Fruit fly (Drosophila melanogaster) Kc167 (cell line): Measurements from ENCODE around the gene Nckx30C.

Experiments
- Myc ChIP-seq: fragments of >200 bp; optimal IDR thresholded peaks from 2 replicates; lab custom pipeline; 2017; ENCODE audit warnings: missing external identifiers
- Sin3A ChIP-seq: fragments of >200 bp; optimal IDR thresholded peaks from 2 replicates; lab custom pipeline; 2018; ENCODE audit warnings: missing external identifiers
- h ChIP-seq: fragments of >200 bp; optimal IDR thresholded peaks from 3 replicates; lab custom pipeline; 2018; ENCODE audit warnings: missing external identifiers
- insv ChIP-seq: fragments of >200 bp; optimal IDR thresholded peaks from 3 replicates; lab custom pipeline; 2018; ENCODE audit warnings: missing external identifiers
- psq ChIP-seq: fragments of >200 bp; optimal IDR thresholded peaks from 2 replicates; lab custom pipeline; 2017; ENCODE audit warnings: missing external identifiers
- ttk ChIP-seq: sonication (Bioruptor generic); optimal IDR thresholded peaks from 2 replicates; lab custom pipeline; 2017; ENCODE audit warnings: missing external identifiers

Gene Nckx30C

DNA sequence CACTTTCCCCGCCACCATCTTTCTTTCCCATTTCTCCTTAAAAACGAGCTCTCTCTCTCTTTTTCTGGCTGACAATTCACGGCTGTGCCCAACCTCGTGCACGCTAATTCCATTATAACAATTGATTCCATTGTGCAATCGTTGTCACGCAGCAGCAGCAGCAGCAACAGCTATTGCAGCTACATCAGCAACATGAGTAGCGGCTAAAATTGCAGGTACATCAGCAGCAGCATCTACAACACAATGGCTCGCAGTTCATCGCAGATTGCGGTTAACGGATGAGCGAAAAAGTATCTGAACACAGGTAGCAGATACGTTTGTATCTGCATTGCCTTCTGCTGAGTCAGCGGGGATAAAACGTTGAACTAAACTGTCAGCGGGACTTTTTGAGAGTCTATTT, 41.0 kb downstream of the Nckx30C start:
- TF ChIP-seq psq (lab: Kevin White, UChicago) (no peak), Sin3A (lab: Kevin White, UChicago) (no peak), h (no peak), insv (lab: Kevin White, UChicago) (no peak), ttk (no peak), Myc (lab: Kevin White, UChicago) (no peak)

DNA sequence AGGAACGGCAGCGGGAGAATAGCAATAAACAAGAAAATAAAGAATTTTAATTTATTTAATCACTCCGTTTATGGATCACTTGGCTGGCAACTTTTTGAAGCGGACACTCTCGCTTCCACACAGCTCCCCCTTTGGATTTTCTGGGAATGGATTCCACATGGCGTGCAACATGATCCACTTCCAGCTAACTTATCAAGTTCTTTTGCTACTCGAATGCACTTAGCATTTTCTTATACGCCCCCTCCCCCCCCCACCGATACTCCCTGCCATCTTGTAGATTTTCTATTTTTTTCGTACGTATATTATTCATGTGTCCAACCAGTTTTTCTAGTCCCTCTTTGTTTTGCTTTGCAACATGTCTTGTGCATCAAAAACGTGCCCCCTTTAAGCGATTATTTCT, 42.0 kb downstream of the Nckx30C start:
- TF ChIP-seq ttk (no peak), psq (lab: Kevin White, UChicago) (no peak), insv (lab: Kevin White, UChicago) (no peak), Myc (lab: Kevin White, UChicago) (no peak), Sin3A (lab: Kevin White, UChicago) (no peak)

DNA sequence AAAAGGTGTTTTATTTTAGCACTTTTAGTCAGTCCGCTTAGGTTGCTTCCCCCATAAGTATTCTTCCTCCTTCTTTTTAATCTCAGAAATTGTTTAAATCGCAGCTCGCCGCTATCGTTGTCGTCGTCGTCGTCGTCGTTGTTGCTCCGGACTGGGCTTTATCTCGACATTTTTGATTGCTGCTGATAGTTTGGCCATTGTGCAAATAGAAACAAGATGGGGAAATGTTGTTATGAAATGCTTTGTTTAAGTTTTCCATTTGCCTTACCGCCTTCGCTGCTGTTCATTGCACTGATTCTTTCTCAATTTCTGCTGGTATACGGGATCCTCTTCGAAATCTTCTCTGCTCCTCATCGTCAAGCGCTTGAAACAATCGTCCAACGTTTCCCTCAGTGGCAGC, 43.3 kb downstream of the Nckx30C start:
- no peak for TF ChIP-seq Myc (lab: Kevin White, UChicago)
- no peak for TF ChIP-seq ttk
- TF ChIP-seq Sin3A (lab: Kevin White, UChicago), result no peak
- TF ChIP-seq h, result no peak
- no peak for TF ChIP-seq psq (lab: Kevin White, UChicago)
- TF ChIP-seq insv (lab: Kevin White, UChicago), result no peak

DNA sequence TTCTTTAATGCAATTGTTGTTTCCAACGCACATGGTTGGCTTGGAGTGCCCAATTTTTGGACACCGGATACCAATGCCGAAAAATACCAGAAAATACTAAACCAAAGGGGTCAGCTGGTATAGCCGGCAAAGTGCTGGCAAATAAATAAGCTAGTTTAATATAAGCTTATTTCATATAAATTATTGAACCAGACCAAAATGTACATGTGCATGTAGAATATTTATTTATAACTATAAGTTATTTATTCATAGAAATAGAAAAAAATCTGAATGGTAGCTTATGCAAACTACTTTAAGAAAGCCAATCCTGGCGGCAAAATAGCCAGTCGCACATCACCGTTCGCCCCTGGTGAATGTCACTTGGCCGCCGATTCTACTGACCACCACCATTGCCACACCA, 45.8 kb downstream of the Nckx30C start, which contains the start of gene pelo:
Gene pelo, plus strand, starts transcription at position 357 of the 400 bp plus-strand sequence.
- no peak for TF ChIP-seq h
- TF ChIP-seq psq (lab: Kevin White, UChicago), result no peak
- TF ChIP-seq Myc (lab: Kevin White, UChicago), result no peak
- no peak for TF ChIP-seq Sin3A (lab: Kevin White, UChicago)
- TF ChIP-seq ttk, result no peak
- no peak for TF ChIP-seq insv (lab: Kevin White, UChicago)

DNA sequence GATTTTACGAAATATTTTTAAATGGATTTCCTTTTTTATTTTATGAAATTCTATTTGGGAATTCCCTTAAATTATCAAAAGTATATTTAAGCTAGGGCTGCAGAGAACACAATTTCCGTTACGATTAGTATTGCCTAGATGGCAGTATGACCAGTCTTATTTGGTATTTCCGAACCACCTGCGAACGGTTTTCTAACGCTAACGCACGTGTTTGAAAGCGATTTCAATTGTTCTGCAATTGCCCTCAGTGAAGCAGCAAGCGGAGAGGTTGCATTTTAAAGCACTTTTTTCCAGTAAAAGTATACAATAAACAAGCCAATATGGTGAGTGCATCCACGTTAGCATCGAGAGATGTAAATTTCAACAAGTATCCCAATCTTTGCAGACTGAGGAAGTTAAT, 46.7 kb downstream of the Nckx30C start, which contains the start of gene hoip:
Gene hoip, plus strand, starts transcription at position 177 of the 400 bp plus-strand sequence.
- TF ChIP-seq h (no peak), psq (lab: Kevin White, UChicago) (no peak), Myc (lab: Kevin White, UChicago) (no peak), Sin3A (lab: Kevin White, UChicago) (no peak), ttk (no peak), insv (lab: Kevin White, UChicago) (no peak)

DNA sequence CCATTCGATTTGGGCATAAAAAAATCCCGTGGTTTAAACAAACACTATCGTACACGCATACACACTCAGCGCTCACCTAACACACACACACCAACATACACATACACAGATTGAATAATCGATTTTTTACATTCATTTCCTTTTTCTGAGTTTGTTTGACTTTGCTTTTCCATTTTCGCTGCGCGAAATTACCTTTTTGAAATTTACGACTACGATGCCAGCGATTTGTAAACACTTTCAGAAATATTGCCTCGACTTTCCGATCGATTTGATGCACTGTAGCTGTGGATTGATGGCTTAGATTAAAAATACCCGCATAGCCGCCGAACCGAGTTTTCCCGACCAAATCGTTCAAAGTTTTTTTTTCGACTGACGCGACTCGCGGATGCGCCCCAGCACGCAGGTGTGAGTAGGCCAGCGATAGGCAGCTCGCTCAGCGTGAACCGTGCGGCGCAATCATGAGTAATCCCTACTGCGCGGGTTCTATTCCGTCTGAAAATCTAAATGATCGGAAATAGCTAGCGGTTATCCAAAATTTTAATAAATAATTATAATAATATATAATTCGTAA, 47.3 kb downstream of the Nckx30C start, which contains the start of gene Pka-C1:
Gene Pka-C1, minus strand, starts transcription at position 375 of the 571 bp plus-strand sequence.
- no peak for TF ChIP-seq insv (lab: Kevin White, UChicago)
- no peak for TF ChIP-seq ttk
- TF ChIP-seq Sin3A (lab: Kevin White, UChicago), result no peak
- no peak for TF ChIP-seq psq (lab: Kevin White, UChicago)
- TF ChIP-seq h, result no peak
- TF ChIP-seq Myc (lab: Kevin White, UChicago), result no peak

DNA sequence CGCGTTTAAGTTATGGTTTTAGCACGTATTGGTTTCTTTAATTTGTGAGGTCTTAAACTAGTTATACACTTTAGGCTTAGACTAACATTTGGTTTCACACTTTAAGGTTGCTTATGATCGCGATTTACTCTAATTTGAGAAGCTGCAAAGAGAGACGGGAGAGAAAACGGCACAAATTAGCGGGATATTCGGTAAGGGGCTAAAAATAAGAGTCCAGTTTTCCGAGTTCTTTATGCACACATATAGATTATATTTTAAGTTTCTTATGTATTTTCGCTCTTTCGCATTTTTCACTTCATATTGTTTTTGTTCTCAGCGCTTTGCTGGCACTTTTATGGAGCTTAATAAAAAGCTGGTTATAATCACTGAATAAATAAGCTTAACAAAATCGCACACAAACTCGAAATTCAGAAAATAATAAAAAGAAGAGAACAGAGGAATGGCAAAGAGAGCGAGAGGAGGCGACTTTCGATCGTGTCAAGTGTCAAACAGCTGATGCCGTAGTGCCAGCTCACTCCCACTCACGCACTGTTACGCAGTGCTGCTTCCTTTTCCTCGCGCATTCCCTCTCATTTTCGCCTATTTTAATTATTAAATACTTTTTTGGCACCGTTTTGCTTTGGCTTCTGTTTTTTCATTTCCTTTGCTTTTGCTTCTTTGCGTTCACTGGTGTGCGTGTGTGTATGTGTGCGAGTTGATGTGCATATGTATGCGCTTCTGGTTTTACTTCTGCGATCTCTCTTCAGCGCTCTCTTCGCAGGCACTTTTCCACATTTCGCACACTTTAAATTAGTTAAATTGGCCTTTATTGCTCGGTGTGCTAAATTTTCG, 48.0 kb downstream of the Nckx30C start:
- TF ChIP-seq h (no peak), psq (lab: Kevin White, UChicago) (no peak), Sin3A (lab: Kevin White, UChicago) (no peak), insv (lab: Kevin White, UChicago) (no peak), Myc (lab: Kevin White, UChicago) (no peak), ttk (no peak)

DNA sequence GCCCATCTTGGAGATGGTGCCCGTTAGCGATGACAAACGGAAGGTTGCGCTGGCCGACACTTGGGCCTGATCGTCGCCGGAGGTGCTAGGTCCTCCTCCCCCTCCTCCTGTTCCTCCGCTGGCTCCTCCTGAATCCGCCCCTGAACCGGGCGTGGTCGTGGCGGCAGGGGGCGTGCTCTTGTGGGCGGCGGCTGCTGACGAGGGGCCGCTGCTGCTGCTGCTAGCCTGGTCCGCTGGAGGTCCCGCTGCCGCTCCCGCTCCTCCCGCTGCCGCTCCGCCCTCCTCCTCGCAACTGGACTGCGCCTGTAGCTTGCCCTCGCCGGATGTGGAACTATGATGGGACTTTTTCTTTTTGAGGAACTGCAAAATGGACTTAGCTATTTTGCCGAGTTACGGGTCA, 48.7 kb downstream of the Nckx30C start:
- TF ChIP-seq Myc (lab: Kevin White, UChicago) (no peak), psq (lab: Kevin White, UChicago) (no peak), insv (lab: Kevin White, UChicago) (no peak), ttk (no peak), h (no peak), Sin3A (lab: Kevin White, UChicago) (no peak)

DNA sequence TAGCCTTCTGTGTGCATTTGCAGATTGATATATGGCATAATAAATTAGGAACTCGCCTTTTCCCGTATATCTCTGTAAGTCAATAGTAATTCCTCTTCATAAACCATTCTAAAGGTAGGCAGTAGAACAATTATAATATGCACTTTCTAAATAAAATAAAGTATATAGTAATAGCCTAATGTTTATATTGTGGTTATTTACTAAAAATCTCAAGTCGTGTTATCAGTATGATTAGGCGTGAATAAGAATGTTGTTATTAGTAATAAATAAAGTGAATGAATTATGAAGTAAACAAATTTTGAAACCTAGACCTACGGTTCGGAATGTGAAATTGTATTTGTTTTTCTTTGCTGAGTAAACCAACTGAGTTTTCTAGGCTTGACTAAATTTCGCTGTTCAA, 50.6 kb downstream of the Nckx30C start:
- no peak for TF ChIP-seq ttk
- no peak for TF ChIP-seq h
- TF ChIP-seq Myc (lab: Kevin White, UChicago), result no peak
- no peak for TF ChIP-seq insv (lab: Kevin White, UChicago)
- TF ChIP-seq Sin3A (lab: Kevin White, UChicago), result no peak
- no peak for TF ChIP-seq psq (lab: Kevin White, UChicago)

DNA sequence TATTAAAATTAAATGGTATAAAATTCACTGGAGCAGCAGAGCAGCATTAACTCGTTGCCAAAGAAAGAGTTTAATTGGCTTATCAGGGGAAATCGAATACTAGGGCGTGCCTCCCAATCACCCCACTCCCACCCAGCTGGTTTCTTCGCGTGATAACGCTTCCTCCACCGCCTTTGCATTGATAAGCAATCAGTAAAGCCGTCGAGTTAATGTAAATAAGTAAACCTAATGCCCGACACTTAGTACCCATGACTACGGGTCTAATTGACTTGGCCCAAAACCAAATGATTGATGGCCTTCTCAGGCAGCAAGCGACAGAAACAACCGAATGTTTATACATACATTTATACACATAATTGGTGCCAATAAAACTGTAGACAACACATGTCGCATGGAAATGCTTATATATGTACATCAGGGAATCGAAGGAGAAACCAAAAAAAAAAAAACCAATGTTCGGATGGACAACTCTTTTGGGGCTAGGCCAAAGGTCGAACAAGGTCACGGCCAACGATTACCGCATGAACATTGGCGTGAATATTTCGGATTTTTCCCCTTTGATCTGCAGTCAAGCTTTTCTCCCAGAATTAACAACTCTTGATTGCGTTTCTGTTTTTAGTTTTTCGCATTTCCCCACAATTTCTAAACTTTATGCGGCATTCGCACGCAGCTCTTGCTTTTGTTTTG, 52.2 kb downstream of the Nckx30C start:
- TF ChIP-seq Myc (lab: Kevin White, UChicago) (no peak), insv (lab: Kevin White, UChicago) (no peak), psq (lab: Kevin White, UChicago) (no peak)

DNA sequence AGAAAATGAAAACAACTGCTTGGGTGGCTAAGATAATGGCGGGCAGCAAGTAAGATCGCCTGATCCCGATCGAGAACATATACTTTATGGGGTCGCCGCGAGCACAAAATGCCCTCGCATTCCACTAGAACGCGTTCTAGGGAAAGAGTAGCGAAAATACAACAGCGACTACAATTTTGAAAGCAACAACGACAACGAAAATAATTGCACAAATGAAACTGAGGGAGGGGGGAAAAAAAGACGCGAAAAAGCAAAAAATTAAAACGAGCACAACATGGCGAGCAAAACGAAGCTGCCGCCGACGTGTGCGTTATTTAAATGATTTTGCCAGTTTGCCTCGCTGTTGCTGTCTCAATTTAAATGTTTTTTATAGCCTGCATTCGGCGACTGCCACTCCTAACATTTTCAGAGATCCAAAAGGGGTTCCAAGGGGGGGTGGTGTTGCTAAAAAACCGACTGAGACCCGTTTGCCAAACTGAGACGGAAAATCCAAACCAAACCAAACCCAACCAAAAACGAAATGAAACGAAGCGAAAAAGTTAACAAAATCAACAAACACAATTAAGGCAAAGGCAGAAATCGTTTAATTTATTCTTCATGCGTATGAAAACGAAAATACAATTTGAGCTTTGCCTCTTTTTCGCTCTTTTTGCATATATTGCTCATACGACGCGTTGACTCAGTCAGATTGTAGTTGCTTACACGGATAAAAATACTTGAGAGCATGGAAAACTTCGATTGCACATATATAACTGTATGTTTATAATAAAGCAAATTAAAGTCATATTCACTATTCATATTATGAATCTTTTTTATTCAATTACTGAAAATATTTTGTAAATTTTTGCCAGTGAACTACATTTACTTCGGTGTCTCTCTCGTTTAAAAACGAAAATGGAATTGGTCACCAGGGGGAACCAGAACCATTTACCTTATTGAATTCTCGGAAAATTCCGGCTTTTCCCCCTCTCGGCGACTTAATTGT, 53.6 kb downstream of the Nckx30C start:
- TF ChIP-seq Sin3A (lab: Kevin White, UChicago) (no peak), insv (lab: Kevin White, UChicago) (no peak), h (no peak), psq (lab: Kevin White, UChicago) (no peak), ttk (no peak), Myc (lab: Kevin White, UChicago) (no peak)
